Worm (Caenorhabditis elegans) whole organism, L4/young adult: ENCODE measurements around the gene lgg-3.

Source experiments
- W03F9.2 ChIP-seq: fragments of 150-350 bp; optimal IDR thresholded peaks from 2 replicates; lab custom pipeline; 2014; ENCODE audit warnings: missing biosample characterization, missing genetic modification characterization
- dao-5 ChIP-seq: sonication (generic microtip); optimal IDR thresholded peaks from 2 replicates; lab custom pipeline; 2016; ENCODE audit warnings: missing genotype, missing genetic modification characterization, moderate library complexity, missing compliant biosample characterization
- him-1 ChIP-seq: sonication (generic microtip); optimal IDR thresholded peaks from 2 replicates; lab custom pipeline; 2016; ENCODE audit warnings: missing genotype, missing genetic modification reagents, missing genetic modification characterization, missing compliant biosample characterization

- TF ChIP-seq him-1 (tag; lab: Kevin White, UChicago) = no peak
- TF ChIP-seq W03F9.2 = no peak
- TF ChIP-seq dao-5 (tag; lab: Kevin White, UChicago) = no peak
Observed at ce11 chrIII:5674196-5674595, 23.6 kb downstream of the lgg-3 start.
